Fruit fly (Drosophila melanogaster) whole organism, adult: ENCODE results near the gene Svil.

Experiments used
- CG11617 ChIP-seq: fragments of 200-800 bp; sonication (Bioruptor generic); optimal IDR thresholded peaks from 2 replicates; lab custom pipeline; 2017; ENCODE audit warnings: mild to moderate bottlenecking, missing biosample characterization, missing genetic modification reagents, missing genetic modification characterization
- CG12768 ChIP-seq: fragments of 200-800 bp; sonication (Bioruptor generic); optimal IDR thresholded peaks from 2 replicates; lab custom pipeline; 2017; ENCODE audit warnings: missing biosample characterization, missing genetic modification characterization, mild to moderate bottlenecking, moderate library complexity, missing genetic modification reagents
- CG14711 ChIP-seq: fragments of 200-800 bp; sonication (Bioruptor generic); optimal IDR thresholded peaks from 2 replicates; lab custom pipeline; 2018; ENCODE audit warnings: missing biosample characterization, mild to moderate bottlenecking, missing genetic modification characterization, moderate library complexity
- CG1620 ChIP-seq: fragments of 200-800 bp; sonication (Bioruptor generic); optimal IDR thresholded peaks from 2 replicates; lab custom pipeline; 2016; ENCODE audit warnings: missing biosample characterization, missing genetic modification characterization
- CG33017 ChIP-seq: fragments of 200-800 bp; sonication (Bioruptor generic); optimal IDR thresholded peaks from 2 replicates; lab custom pipeline; 2018; ENCODE audit warnings: missing biosample characterization, mild to moderate bottlenecking, missing genetic modification characterization, moderate library complexity
- CG5204 ChIP-seq: fragments of 200-800 bp; sonication (Bioruptor generic); optimal IDR thresholded peaks from 2 replicates; lab custom pipeline; 2016; ENCODE audit warnings: missing biosample characterization, missing genetic modification characterization
- CG7045 ChIP-seq: fragments of 200-800 bp; sonication (Bioruptor generic); optimal IDR thresholded peaks from 2 replicates; lab custom pipeline; 2017; ENCODE audit warnings: missing biosample characterization, mild to moderate bottlenecking, missing genetic modification characterization
- CG7101 ChIP-seq: fragments of 200-800 bp; sonication (Bioruptor generic); optimal IDR thresholded peaks from 2 replicates; lab custom pipeline; 2018; ENCODE audit warnings: missing biosample characterization, mild to moderate bottlenecking, missing genetic modification characterization, moderate library complexity
- Clk ChIP-seq: fragments of 200-800 bp; sonication (Bioruptor generic); optimal IDR thresholded peaks from 2 replicates; lab custom pipeline; 2017; ENCODE audit warnings: missing biosample characterization, missing genetic modification characterization
- Crg-1 ChIP-seq: fragments of 200-800 bp; sonication (Bioruptor generic); optimal IDR thresholded peaks from 2 replicates; lab custom pipeline; 2016; ENCODE audit warnings: missing biosample characterization, missing genetic modification characterization
- Hr96 ChIP-seq: fragments of 200-800 bp; sonication (Bioruptor generic); optimal IDR thresholded peaks from 2 replicates; lab custom pipeline; 2016; ENCODE audit warnings: missing biosample characterization, missing genetic modification characterization
- Mnt ChIP-seq: fragments of 200-800 bp; sonication (Bioruptor generic); optimal IDR thresholded peaks from 2 replicates; lab custom pipeline; 2016; ENCODE audit warnings: missing biosample characterization, mild to moderate bottlenecking, missing genetic modification characterization
- bab1 ChIP-seq: fragments of 200-800 bp; sonication (Bioruptor generic); optimal IDR thresholded peaks from 3 replicates; lab custom pipeline; 2019; ENCODE audit warnings: missing biosample characterization, mild to moderate bottlenecking, missing genetic modification characterization, moderate library complexity
- cic ChIP-seq: fragments of 200-800 bp; sonication (Bioruptor generic); optimal IDR thresholded peaks from 2 replicates; lab custom pipeline; 2017; ENCODE audit warnings: missing biosample characterization, mild to moderate bottlenecking, missing genetic modification characterization, moderate library complexity
- cnc ChIP-seq, 2 experiments: fragments of >200 bp; optimal IDR thresholded peaks; 2 replicates each; lab custom pipeline; 2017
- kay ChIP-seq: fragments of 200-800 bp; sonication (Bioruptor generic); peaks from one replicate; lab custom pipeline; 2016; ENCODE audit warnings: missing biosample characterization, missing genetic modification characterization, borderline replicate concordance
- ovo ChIP-seq: fragments of 200-800 bp; sonication (Bioruptor generic); optimal IDR thresholded peaks from 2 replicates; lab custom pipeline; 2016; ENCODE audit warnings: missing biosample characterization, missing genetic modification characterization
- pad ChIP-seq: fragments of 200-800 bp; sonication (Bioruptor generic); optimal IDR thresholded peaks from 3 replicates; lab custom pipeline; 2017; ENCODE audit warnings: missing biosample characterization, missing genetic modification characterization, mild to moderate bottlenecking, moderate library complexity, missing genetic modification reagents
- tj ChIP-seq: fragments of 200-800 bp; sonication (Bioruptor generic); optimal IDR thresholded peaks from 3 replicates; lab custom pipeline; 2017; ENCODE audit warnings: missing biosample characterization, mild to moderate bottlenecking, missing genetic modification characterization, moderate library complexity
- toe ChIP-seq: fragments of 200-800 bp; sonication (Bioruptor generic); optimal IDR thresholded peaks from 2 replicates; lab custom pipeline; 2016; ENCODE audit warnings: missing biosample characterization, missing genetic modification characterization

Gene Svil

dm6 chr3L:2433358-2433757 is 55.9 kb downstream of the Svil start:
- TF ChIP-seq Mnt (GFP tag; lab: Kevin White, UChicago) (no peak), Clk (GFP tag; lab: Kevin White, UChicago) (peak; percentile 3), CG7045 (peak; percentile 31), kay (GFP tag; lab: Kevin White, UChicago) (peak; percentile 51), ovo (GFP tag; lab: Kevin White, UChicago) (no peak), CG7101 (tag; lab: Kevin White, UChicago) (peak; percentile 35), CG14711 (peak; percentile 29), CG12768 (GFP tag; lab: Kevin White, UChicago) (peak; percentile 5)

dm6 chr3L:2434179-2434578 is 56.7 kb downstream of the Svil start:
- TF ChIP-seq Clk (GFP tag; lab: Kevin White, UChicago) = no peak
- no peak for TF ChIP-seq cic (GFP tag; lab: Kevin White, UChicago)
- peak; percentile 62 for TF ChIP-seq kay (GFP tag; lab: Kevin White, UChicago)
- TF ChIP-seq CG33017 (tag; lab: Kevin White, UChicago) = peak; percentile 4
- peak; percentile 16 for TF ChIP-seq CG7045
- TF ChIP-seq CG14711 = peak; percentile 41
- TF ChIP-seq pad (GFP tag; lab: Kevin White, UChicago) = peak; percentile 41

dm6 chr3L:2436754-2437335 is 59.4 kb downstream of the Svil start:
- TF ChIP-seq CG14711 = no peak

- no peak for TF ChIP-seq Mnt (GFP tag; lab: Kevin White, UChicago)
- peak; percentile 73 for TF ChIP-seq tj (GFP tag; lab: Kevin White, UChicago)
- TF ChIP-seq CG7045 = no peak
These were observed 60.1 kb downstream of the Svil start for dm6 chr3L:2437571-2437970.

dm6 chr3L:2438609-2439422 is 61.4 kb downstream of the Svil start:
- TF ChIP-seq tj (GFP tag; lab: Kevin White, UChicago) = peak; percentile 3
- TF ChIP-seq CG11617 (GFP tag; lab: Kevin White, UChicago) = no peak
- no peak for TF ChIP-seq CG14711
- TF ChIP-seq CG33017 (tag; lab: Kevin White, UChicago) = no peak
- no peak for TF ChIP-seq CG12768 (GFP tag; lab: Kevin White, UChicago)
- no peak for TF ChIP-seq toe
- no peak for TF ChIP-seq CG5204 (GFP tag; lab: Kevin White, UChicago)
- no peak for TF ChIP-seq ovo (GFP tag; lab: Kevin White, UChicago)

- TF ChIP-seq ovo (GFP tag; lab: Kevin White, UChicago) (no peak), Clk (GFP tag; lab: Kevin White, UChicago) (no peak), CG33017 (tag; lab: Kevin White, UChicago) (no peak), CG14711 (no peak), bab1 (no peak), tj (GFP tag; lab: Kevin White, UChicago) (no peak), cnc (optimal IDR thresholded peaks at IDR 0.05; lab: Kevin White, UChicago) (no peak), Mnt (GFP tag; lab: Kevin White, UChicago) (no peak), CG5204 (GFP tag; lab: Kevin White, UChicago) (no peak), toe (no peak), Crg-1 (GFP tag; lab: Kevin White, UChicago) (no peak), CG11617 (GFP tag; lab: Kevin White, UChicago) (no peak), pad (GFP tag; lab: Kevin White, UChicago) (no peak), cic (GFP tag; lab: Kevin White, UChicago) (no peak), kay (GFP tag; lab: Kevin White, UChicago) (no peak)
These were observed 64.4 kb downstream of the Svil start for dm6 chr3L:2441831-2442230.

- TF ChIP-seq cic (GFP tag; lab: Kevin White, UChicago) (no peak), Crg-1 (GFP tag; lab: Kevin White, UChicago) (no peak), cnc (optimal IDR thresholded peaks at IDR 0.05; lab: Kevin White, UChicago) (no peak), CG11617 (GFP tag; lab: Kevin White, UChicago) (no peak), ovo (GFP tag; lab: Kevin White, UChicago) (no peak), CG12768 (GFP tag; lab: Kevin White, UChicago) (no peak), CG14711 (no peak), CG7101 (tag; lab: Kevin White, UChicago) (no peak), CG7045 (no peak), toe (no peak), pad (GFP tag; lab: Kevin White, UChicago) (no peak), Mnt (GFP tag; lab: Kevin White, UChicago) (no peak), CG1620 (no peak), tj (GFP tag; lab: Kevin White, UChicago) (no peak), Hr96 (no peak)
These were observed 64.9 kb downstream of the Svil start for dm6 chr3L:2442330-2442729.
